Fruit fly (Drosophila melanogaster): ENCODE data around the gene Osi6.

- TF ChIP-seq cic (GFP tag; optimal IDR thresholded peaks at IDR 0.05) (no peak), CG7045 (GFP tag; optimal IDR thresholded peaks at IDR 0.05) (no peak), CG33017 (tag; optimal IDR thresholded peaks at IDR 0.05) (no peak), Crg-1 (GFP tag; optimal IDR thresholded peaks at IDR 0.05) (no peak)
Measured at dm6 chr3R:6263658-6264057, 29.1 kb downstream of the Osi6 start, which contains the start of gene Osi10a.

Measured in whole organism, adult.